Worm (Caenorhabditis elegans): ENCODE results near the gene C10A4.3.

The C10A4.3 gene

ce11 chrX:7430483-7430882, 25.0 kb downstream of the C10A4.3 start:
- TF ChIP-seq nhr-85 (tag) = peak; percentile 77
- TF ChIP-seq nhr-71 (tag; optimal IDR thresholded peaks at IDR 0.05) = peak; percentile 47
- TF ChIP-seq irx-1 (tag; optimal IDR thresholded peaks at IDR 0.05) = no peak
- TF ChIP-seq rnt-1 (tag; optimal IDR thresholded peaks at IDR 0.05) = no peak
- TF ChIP-seq ceh-82 (tag; optimal IDR thresholded peaks at IDR 0.05) = no peak
- no peak for TF ChIP-seq efl-3 (GFP tag; optimal IDR thresholded peaks at IDR 0.05)
- no peak for TF ChIP-seq elt-2 (tag; optimal IDR thresholded peaks at IDR 0.05)
- no peak for TF ChIP-seq dpl-1 (GFP tag; optimal IDR thresholded peaks at IDR 0.05)
- peak; percentile 67 for TF ChIP-seq lin-14 (GFP tag; optimal IDR thresholded peaks at IDR 0.05)
- peak; percentile 49 for TF ChIP-seq nhr-20 (tag; optimal IDR thresholded peaks at IDR 0.05)
- no peak for TF ChIP-seq unc-98 (GFP tag; IDR thresholded peaks at IDR 0.05)
- TF ChIP-seq blmp-1 (tag; optimal IDR thresholded peaks at IDR 0.05) = peak; percentile 86
- TF ChIP-seq nhr-47 (tag; optimal IDR thresholded peaks at IDR 0.05) = peak; percentile 6
- TF ChIP-seq snpc-4 (tag; optimal IDR thresholded peaks at IDR 0.05) = no peak
- TF ChIP-seq ceh-63 (GFP tag; optimal IDR thresholded peaks at IDR 0.05) = no peak
- TF ChIP-seq dsc-1 (tag; optimal IDR thresholded peaks at IDR 0.05) = no peak
- no peak for TF ChIP-seq zip-4 (GFP tag; optimal IDR thresholded peaks at IDR 0.05)
- TF ChIP-seq C34B4.2 (tag; optimal IDR thresholded peaks at IDR 0.05) = no peak
- TF ChIP-seq grh-1 (GFP tag; IDR thresholded peaks at IDR 0.05) = no peak
- no peak for TF ChIP-seq fkh-10 (GFP tag; optimal IDR thresholded peaks at IDR 0.05)
- TF ChIP-seq elt-3 (tag; optimal IDR thresholded peaks at IDR 0.05) = peak in 2 of 6 experiments; percentile 37 to 79
- TF ChIP-seq egl-13 (tag; optimal IDR thresholded peaks at IDR 0.05) = no peak
- no peak for TF ChIP-seq nhr-12 (tag; optimal IDR thresholded peaks at IDR 0.05)
- no peak for TF ChIP-seq fos-1 (tag; optimal IDR thresholded peaks at IDR 0.05)
- TF ChIP-seq snu-23 (GFP tag; optimal IDR thresholded peaks at IDR 0.05) = peak; percentile 58
- peak; percentile 23 for TF ChIP-seq nhr-90 (tag; optimal IDR thresholded peaks at IDR 0.05; ENCODE audit: poor library complexity)
- TF ChIP-seq fkh-8 (tag; optimal IDR thresholded peaks at IDR 0.05) = no peak
- no peak for TF ChIP-seq mef-2 (tag; optimal IDR thresholded peaks at IDR 0.05)
- TF ChIP-seq ztf-11 (tag; optimal IDR thresholded peaks at IDR 0.05) = no peak
- no peak for TF ChIP-seq lin-39 (tag; optimal IDR thresholded peaks at IDR 0.05)
- TF ChIP-seq lsy-2 (tag; optimal IDR thresholded peaks at IDR 0.05) = peak in 1 of 2 experiments; percentile 16
- peak; percentile 21 for TF ChIP-seq nhr-19 (GFP tag; conservative IDR thresholded peaks at IDR 0.05)

ce11 chrX:7431165-7431564, 25.7 kb downstream of the C10A4.3 start, which contains the start of gene clc-2:
Gene clc-2 (plus strand): TSS chrX:7431465.
- no peak for TF ChIP-seq rnt-1 (tag; optimal IDR thresholded peaks at IDR 0.05)
- TF ChIP-seq lin-39 (tag; optimal IDR thresholded peaks at IDR 0.05) = no peak
- no peak for TF ChIP-seq tbx-2 (tag; optimal IDR thresholded peaks at IDR 0.05)
- no peak for TF ChIP-seq fkh-4 (tag; optimal IDR thresholded peaks at IDR 0.05; ENCODE audit: borderline replicate concordance)
- TF ChIP-seq xbp-1 (tag; optimal IDR thresholded peaks at IDR 0.05) = no peak
- TF ChIP-seq sox-4 (tag; optimal IDR thresholded peaks at IDR 0.05) = no peak
- no peak for TF ChIP-seq irx-1 (tag; optimal IDR thresholded peaks at IDR 0.05)
- no peak for TF ChIP-seq egl-27 (tag; optimal IDR thresholded peaks at IDR 0.05)
- no peak for TF ChIP-seq mdl-1 (tag; optimal IDR thresholded peaks at IDR 0.05)
- TF ChIP-seq hlh-17 (GFP tag; optimal IDR thresholded peaks at IDR 0.05; ENCODE audit: borderline replicate concordance) = no peak

DNA sequence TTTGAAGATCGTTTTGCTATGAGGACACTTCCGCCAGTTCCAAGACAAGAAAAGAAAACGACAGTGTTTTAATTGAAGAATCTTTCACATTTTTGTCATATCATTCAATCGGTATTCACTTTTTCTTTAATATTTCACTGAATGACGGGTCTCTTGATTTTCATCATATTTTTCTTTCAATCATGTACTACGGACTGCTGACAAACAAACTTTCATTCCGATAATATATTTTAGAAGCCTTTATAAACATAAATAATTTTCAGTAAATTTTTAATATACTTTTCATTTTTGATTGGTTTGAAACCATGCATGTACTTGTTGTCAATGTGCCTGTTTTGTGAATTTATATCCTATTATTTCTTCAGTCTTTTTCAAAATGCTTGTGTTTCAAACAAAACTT, 27.8 kb downstream of the C10A4.3 start, which contains the start of gene clc-5:
clc-5 (plus strand) TSS at position 301 of the 400 bp plus-strand sequence.
- no peak for TF ChIP-seq dpl-1 (GFP tag; optimal IDR thresholded peaks at IDR 0.05)
- TF ChIP-seq nhr-85 (tag) = peak; percentile 25

All from whole organism, L1 larva.